Fruit fly (Drosophila melanogaster): ENCODE results near the gene crb.
A peak's percentile ranks its signal among the peaks of the same experiment; 100 is the strongest.

The crb gene

DNA sequence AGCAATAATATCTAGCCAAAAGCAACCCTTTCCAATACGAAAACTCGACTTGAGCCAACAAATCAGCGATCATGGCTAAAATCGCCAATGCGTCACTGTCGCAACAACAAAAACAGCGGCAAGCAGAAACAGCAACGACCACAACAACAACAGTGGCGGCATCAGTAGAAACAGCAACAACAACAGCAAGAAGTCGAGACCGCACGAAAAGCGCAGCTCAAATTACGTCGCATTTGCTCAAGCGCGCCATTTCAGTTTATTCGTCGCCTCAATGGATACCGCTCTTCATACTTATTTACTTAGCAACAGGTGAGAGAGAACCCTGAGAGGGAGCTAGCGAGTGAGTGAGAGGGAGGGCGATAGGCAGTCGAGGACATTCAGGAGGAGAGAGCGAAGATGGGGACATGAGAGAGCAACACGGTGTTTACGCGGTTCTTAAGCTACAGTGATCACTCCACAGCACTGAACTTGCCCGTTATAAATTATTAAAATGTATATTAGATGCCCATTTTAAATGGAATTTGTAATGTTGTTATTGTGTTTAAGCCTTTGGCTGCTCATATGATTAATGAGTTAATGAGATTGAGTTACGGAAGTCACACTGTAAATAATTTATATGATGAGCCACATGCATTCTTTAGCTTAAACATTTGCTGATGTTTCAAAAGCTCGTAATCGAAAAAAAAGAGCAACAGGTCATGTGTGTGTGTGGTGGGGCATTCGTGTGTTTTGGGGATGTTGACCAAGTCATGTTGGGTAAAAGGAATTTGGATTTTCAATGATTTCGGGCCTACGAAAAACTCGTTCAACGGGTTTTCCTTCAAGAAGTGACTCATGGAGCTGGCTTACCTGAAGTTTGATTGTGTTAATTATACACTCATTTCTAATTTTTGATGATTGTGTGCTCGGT lies 933 bp downstream of the crb start (continued):
- TF ChIP-seq Aef1 (GFP tag; IDR thresholded peaks at IDR 0.05) (peak; percentile 76), tll (GFP tag; optimal IDR thresholded peaks at IDR 0.05) (no peak), ind (GFP tag; optimal IDR thresholded peaks at IDR 0.05) (peak; percentile 63), phol (tag; optimal IDR thresholded peaks at IDR 0.05) (peak; percentile 74), CG6765 (GFP tag; optimal IDR thresholded peaks at IDR 0.05) (no peak), MTF-1 (GFP tag; optimal IDR thresholded peaks at IDR 0.05; ENCODE audit: borderline replicate concordance) (peak; percentile 72), sqz (GFP tag; optimal IDR thresholded peaks at IDR 0.05) (peak; percentile 31), CG2129 (GFP tag; IDR thresholded peaks at IDR 0.05; ENCODE audit: partially characterized antibody) (no peak), repo (GFP tag; optimal IDR thresholded peaks at IDR 0.05) (peak; percentile 48), CG10321 (GFP tag; IDR thresholded peaks at IDR 0.05) (peak; percentile 56; the same call in 1 of the 2 replicates), MBD-R2 (GFP tag; IDR thresholded peaks at IDR 0.05) (peak; percentile 61; the same call in 1 of the 2 replicates), Nf-YA (GFP tag; IDR thresholded peaks at IDR 0.05) (peak; percentile 58), nerfin-2 (GFP tag; IDR thresholded peaks at IDR 0.05; ENCODE audit: partially characterized antibody) (no peak), eve (GFP tag; optimal IDR thresholded peaks at IDR 0.05) (peak in 1 of 2 experiments; percentile 82), lbe (GFP tag; optimal IDR thresholded peaks at IDR 0.05) (peak; percentile 98), CG14710 (tag; optimal IDR thresholded peaks at IDR 0.05) (peak; percentile 67), Sin3A (optimal IDR thresholded peaks at IDR 0.05) (no peak), NC2β (GFP tag; optimal IDR thresholded peaks at IDR 0.05) (peak; percentile 54), CG12155 (GFP tag; optimal IDR thresholded peaks at IDR 0.05) (peak; percentile 81), sim (GFP tag; IDR thresholded peaks at IDR 0.05) (no peak), Dip3 (GFP tag; optimal IDR thresholded peaks at IDR 0.05) (peak; percentile 80), CG5245 (GFP tag; optimal IDR thresholded peaks at IDR 0.05) (peak; percentile 66), CG10462 (GFP tag; optimal IDR thresholded peaks at IDR 0.05) (peak; percentile 63), Dbx (GFP tag; IDR thresholded peaks at IDR 0.05) (peak; percentile 77), dpn (GFP tag; optimal IDR thresholded peaks at IDR 0.05) (peak; percentile 76 to 81), tin (GFP tag; optimal IDR thresholded peaks at IDR 0.05) (peak; percentile 81), CG32532 (GFP tag; IDR thresholded peaks at IDR 0.05) (peak; percentile 82), pum (GFP tag; optimal IDR thresholded peaks at IDR 0.05) (peak; percentile 62), CG2120 (GFP tag; optimal IDR thresholded peaks at IDR 0.05) (peak; percentile 89), CG3995 (GFP tag; optimal IDR thresholded peaks at IDR 0.05) (no peak), CG12236 (GFP tag; optimal IDR thresholded peaks at IDR 0.05) (peak; percentile 22), CG18599 (GFP tag; optimal IDR thresholded peaks at IDR 0.05) (peak; percentile 82), lov (optimal IDR thresholded peaks at IDR 0.05) (no peak), lov (GFP tag; IDR thresholded peaks at IDR 0.05) (0 out of 3 replicates have a peak, but pooled peaks have one; percentile 83), CHES-1-like (GFP tag; optimal IDR thresholded peaks at IDR 0.05) (peak; percentile 44), Mad (GFP tag; optimal IDR thresholded peaks at IDR 0.05) (peak; percentile 50), slbo (GFP tag; IDR thresholded peaks at IDR 0.05) (peak; percentile 87), CG13424 (tag; optimal IDR thresholded peaks at IDR 0.05) (peak; percentile 83), CG12071 (GFP tag; optimal IDR thresholded peaks at IDR 0.05) (peak; percentile 72), CG15269 (tag; optimal IDR thresholded peaks at IDR 0.05) (peak; percentile 88), CG30403 (GFP tag; optimal IDR thresholded peaks at IDR 0.05) (peak; percentile 84), wek (GFP tag; optimal IDR thresholded peaks at IDR 0.05) (peak; percentile 39), Xrp1 (GFP tag; IDR thresholded peaks at IDR 0.05) (peak; percentile 86), CG4730 (GFP tag; IDR thresholded peaks at IDR 0.05) (peak; percentile 76), caup (GFP tag; optimal IDR thresholded peaks at IDR 0.05; ENCODE audit: severe bottlenecking) (peak; percentile 78), stwl (tag; optimal IDR thresholded peaks at IDR 0.05) (peak; percentile 17), CG14014 (GFP tag; IDR thresholded peaks at IDR 0.05) (peak; percentile 89), CG7271 (tag; optimal IDR thresholded peaks at IDR 0.05) (no peak), CG4424 (GFP tag; optimal IDR thresholded peaks at IDR 0.05) (peak; percentile 32)

Measured in whole organism, embryonic.